Fruit fly (Drosophila melanogaster): ENCODE results near the gene Rlip.
A peak's percentile ranks its signal among the peaks of the same experiment; 100 is the strongest.

Rlip gene

dm6 chr3R:21017464-21018080, at the start of gene Rlip (continued):
- TF ChIP-seq vnd (GFP tag; IDR thresholded peaks at IDR 0.05; ENCODE audit: partially characterized antibody) (no peak), Chrac-16 (GFP tag; optimal IDR thresholded peaks at IDR 0.05) (peak; percentile 39), Taf1 (GFP tag; IDR thresholded peaks at IDR 0.05) (no peak), sqz (GFP tag; optimal IDR thresholded peaks at IDR 0.05) (no peak), CG6254 (GFP tag; optimal IDR thresholded peaks at IDR 0.05) (no peak), Deaf1 (tag; optimal IDR thresholded peaks at IDR 0.05) (no peak), dmrt99B (tag; optimal IDR thresholded peaks at IDR 0.05) (peak; percentile 12), cato (GFP tag; optimal IDR thresholded peaks at IDR 0.05; ENCODE audit: borderline replicate concordance) (no peak), CG32772 (GFP tag; IDR thresholded peaks at IDR 0.05) (no peak), HLHmδ (GFP tag; optimal IDR thresholded peaks at IDR 0.05) (no peak), dpn (GFP tag; optimal IDR thresholded peaks at IDR 0.05) (peak; percentile 48 to 80), esg (GFP tag; conservative IDR thresholded peaks at IDR 0.05) (peak; percentile 41; the same call in 1 of the 2 replicates), CG12299 (tag; optimal IDR thresholded peaks at IDR 0.05) (no peak), H15 (GFP tag; IDR thresholded peaks at IDR 0.05) (peak; percentile 23; the same call in 1 of the 3 replicates), nau (GFP tag; optimal IDR thresholded peaks at IDR 0.05) (no peak), CG15514 (GFP tag; optimal IDR thresholded peaks at IDR 0.05) (peak; percentile 66), her (GFP tag; optimal IDR thresholded peaks at IDR 0.05) (peak; percentile 28), slbo (GFP tag; IDR thresholded peaks at IDR 0.05) (peak; percentile 79), Med (GFP tag) (peak; percentile 95), rib (GFP tag; IDR thresholded peaks at IDR 0.05) (no peak), CG15011 (GFP tag; optimal IDR thresholded peaks at IDR 0.05) (no peak), Ptx1 (GFP tag; IDR thresholded peaks at IDR 0.05) (peak; percentile 34; the same call in 1 of the 2 replicates), pros (GFP tag; optimal IDR thresholded peaks at IDR 0.05) (no peak), CG30431 (GFP tag; optimal IDR thresholded peaks at IDR 0.05) (no peak), knrl (GFP tag; IDR thresholded peaks at IDR 0.05; ENCODE audit: partially characterized antibody) (peak; percentile 66), dm (GFP tag; optimal IDR thresholded peaks at IDR 0.05) (peak; percentile 10), gcm (GFP tag; optimal IDR thresholded peaks at IDR 0.05) (no peak), CG4424 (GFP tag; optimal IDR thresholded peaks at IDR 0.05) (peak; percentile 47), MESR4 (GFP tag; optimal IDR thresholded peaks at IDR 0.05) (peak; percentile 54), psq (GFP tag; optimal IDR thresholded peaks at IDR 0.05) (no peak), eve (GFP tag; optimal IDR thresholded peaks at IDR 0.05) (no peak), Lhr (GFP tag; optimal IDR thresholded peaks at IDR 0.05) (peak; percentile 15), chinmo (GFP tag; IDR thresholded peaks at IDR 0.05; ENCODE audit: partially characterized antibody) (0 out of 4 replicates have a peak, but pooled peaks have one; percentile 60), CG6813 (GFP tag; optimal IDR thresholded peaks at IDR 0.05) (no peak), CG2712 (tag; optimal IDR thresholded peaks at IDR 0.05) (peak; percentile 46), CG30020 (tag; optimal IDR thresholded peaks at IDR 0.05) (no peak), sens (GFP tag) (peak; percentile 84), CG15601 (tag; optimal IDR thresholded peaks at IDR 0.05) (no peak), CG11247 (GFP tag; IDR thresholded peaks at IDR 0.05) (peak; percentile 75), CG1602 (GFP tag; optimal IDR thresholded peaks at IDR 0.05) (peak; percentile 15), Aef1 (GFP tag; IDR thresholded peaks at IDR 0.05) (peak; percentile 38), unpg (GFP tag; optimal IDR thresholded peaks at IDR 0.05) (no peak), gsb-n (tag; optimal IDR thresholded peaks at IDR 0.05) (no peak), br (optimal IDR thresholded peaks at IDR 0.05) (no peak), Meics (GFP tag; optimal IDR thresholded peaks at IDR 0.05) (peak; percentile 19), CG11085 (GFP tag; IDR thresholded peaks at IDR 0.05) (0 out of 2 replicates have a peak, but pooled peaks have one; percentile 42), Kr (GFP tag; optimal IDR thresholded peaks at IDR 0.05) (no peak), so (GFP tag; IDR thresholded peaks at IDR 0.05) (no peak), sc (optimal IDR thresholded peaks at IDR 0.05) (no peak), sc (GFP tag; optimal IDR thresholded peaks at IDR 0.05) (no peak)
